Fruit fly (Drosophila melanogaster) whole organism, embryonic: ENCODE measurements around the gene Ptp99A.

Source experiments
- Atf-2 ChIP-seq: fragments of 200-800 bp; sonication (Bioruptor generic); optimal IDR thresholded peaks from 2 replicates; lab custom pipeline; 2016; ENCODE audit warnings: missing biosample characterization, missing genetic modification characterization
- BtbVII ChIP-seq: fragments of 200-800 bp; sonication (Bioruptor generic); optimal IDR thresholded peaks from 3 replicates; lab custom pipeline; 2017; ENCODE audit warnings: missing biosample characterization, mild to moderate bottlenecking, missing genetic modification characterization
- CG10274 ChIP-seq: fragments of 200-800 bp; sonication (Bioruptor generic); optimal IDR thresholded peaks from 3 replicates; lab custom pipeline; 2017; ENCODE audit warnings: missing biosample characterization, mild to moderate bottlenecking, missing genetic modification characterization
- CG10366 ChIP-seq: fragments of 200-800 bp; sonication (Bioruptor generic); IDR thresholded peaks from 2 replicates; pipeline ENCODE4 v1.3.6; 2022; ENCODE audit warnings: missing biosample characterization, missing genetic modification characterization
- CG10462 ChIP-seq: fragments of 200-800 bp; sonication (Bioruptor generic); optimal IDR thresholded peaks from 2 replicates; lab custom pipeline; 2016; ENCODE audit warnings: missing biosample characterization, missing genetic modification characterization
- CG10654 ChIP-seq: fragments of 200-800 bp; sonication (Bioruptor generic); optimal IDR thresholded peaks from 2 replicates; lab custom pipeline; 2016; ENCODE audit warnings: missing biosample characterization, missing genetic modification characterization
- CG14860 ChIP-seq: fragments of 200-800 bp; sonication (Bioruptor generic); IDR thresholded peaks from 3 replicates; pipeline ENCODE4 v1.3.6; 2022; ENCODE audit warnings: missing biosample characterization, missing genetic modification characterization; ENCODE audit not compliant: partially characterized antibody
- CG14965 ChIP-seq: fragments of 200-800 bp; sonication (Bioruptor generic); optimal IDR thresholded peaks from 2 replicates; lab custom pipeline; 2016; ENCODE audit warnings: missing biosample characterization, missing genetic modification characterization, borderline replicate concordance
- CG1603 ChIP-seq: fragments of 200-800 bp; sonication (Bioruptor generic); optimal IDR thresholded peaks from 2 replicates; lab custom pipeline; 2019; ENCODE audit warnings: missing biosample characterization, mild to moderate bottlenecking, missing genetic modification characterization, moderate library complexity
- CG17912 ChIP-seq: fragments of 200-800 bp; sonication (Bioruptor generic); optimal IDR thresholded peaks from 2 replicates; lab custom pipeline; 2018; ENCODE audit warnings: missing biosample characterization, mild to moderate bottlenecking, missing genetic modification characterization
- CG2116 ChIP-seq: fragments of 200-800 bp; sonication (Bioruptor generic); optimal IDR thresholded peaks from 3 replicates; lab custom pipeline; 2018; ENCODE audit warnings: missing biosample characterization, mild to moderate bottlenecking, missing genetic modification characterization
- CG2129 ChIP-seq: fragments of 200-800 bp; sonication (Bioruptor generic); IDR thresholded peaks from 2 replicates; pipeline ENCODE4 v1.3.6; 2022; ENCODE audit warnings: missing biosample characterization, missing genetic modification characterization; ENCODE audit not compliant: partially characterized antibody
- CG31365 ChIP-seq: fragments of 200-800 bp; sonication (Bioruptor generic); optimal IDR thresholded peaks from 2 replicates; lab custom pipeline; 2018; ENCODE audit warnings: missing biosample characterization, mild to moderate bottlenecking, missing genetic modification characterization
- CG31441 ChIP-seq: fragments of 200-800 bp; sonication (Bioruptor generic); IDR thresholded peaks from 2 replicates; pipeline ENCODE4 v1.3.6; 2022; ENCODE audit warnings: missing biosample characterization, missing genetic modification characterization
- CG32767 ChIP-seq: fragments of 200-800 bp; sonication (Bioruptor generic); IDR thresholded peaks from 2 replicates; pipeline ENCODE4 v1.3.6; 2022; ENCODE audit warnings: missing biosample characterization, missing genetic modification characterization
- CG34422 ChIP-seq: fragments of 200-800 bp; sonication (Bioruptor generic); IDR thresholded peaks from 3 replicates; pipeline ENCODE4 v1.3.6; 2022; ENCODE audit warnings: missing biosample characterization, missing genetic modification characterization
- CG6683 ChIP-seq: fragments of 200-800 bp; sonication (Bioruptor generic); optimal IDR thresholded peaks from 2 replicates; lab custom pipeline; 2017; ENCODE audit warnings: missing biosample characterization, mild to moderate bottlenecking, missing genetic modification characterization, missing genetic modification reagents
- CG6689 ChIP-seq: fragments of 200-800 bp; sonication (Bioruptor generic); IDR thresholded peaks from 2 replicates; pipeline ENCODE4 v1.3.6; 2022; ENCODE audit warnings: missing biosample characterization, missing genetic modification characterization
- D ChIP-seq, 2 experiments: fragments of 200-800 bp in 1 of 2; fragments of >200 bp in 1 of 2; sonication (Bioruptor generic) in 1 of 2; optimal IDR thresholded peaks; 2 replicates in 1 of 2; 3 replicates in 1 of 2; lab custom pipeline; 2017; ENCODE audit warnings: mild to moderate bottlenecking in 1 of 2, missing biosample characterization in 1 of 2, missing genetic modification characterization in 1 of 2, missing genetic modification reagents in 1 of 2
- Deaf1 ChIP-seq: fragments of 200-800 bp; optimal IDR thresholded peaks from 3 replicates; lab custom pipeline; 2019; ENCODE audit warnings: missing biosample characterization, mild to moderate bottlenecking, missing genetic modification characterization, moderate library complexity
- Dll ChIP-seq: fragments of 200-800 bp; sonication (Bioruptor generic); IDR thresholded peaks from 4 replicates; pipeline ENCODE4 v1.3.6; 2022; ENCODE audit warnings: missing biosample characterization, missing genetic modification characterization; ENCODE audit not compliant: partially characterized antibody
- ERR ChIP-seq: fragments of 200-800 bp; sonication (Bioruptor generic); optimal IDR thresholded peaks from 2 replicates; lab custom pipeline; 2016; ENCODE audit warnings: missing biosample characterization, missing genetic modification characterization
- Elba2 ChIP-seq: fragments of 200-800 bp; sonication (Bioruptor generic); optimal IDR thresholded peaks from 3 replicates; lab custom pipeline; 2016; ENCODE audit warnings: missing biosample characterization, missing genetic modification characterization
- H2.0 ChIP-seq: fragments of 200-800 bp; sonication (Bioruptor generic); IDR thresholded peaks from 2 replicates; pipeline ENCODE4 v1.3.6; 2022; ENCODE audit warnings: missing biosample characterization, missing genetic modification characterization
- Hr39 ChIP-seq: fragments of >200 bp; optimal IDR thresholded peaks from 2 replicates; lab custom pipeline; 2017
- Lhr ChIP-seq: fragments of 200-800 bp; sonication (Bioruptor generic); optimal IDR thresholded peaks from 3 replicates; lab custom pipeline; 2017; ENCODE audit warnings: mild to moderate bottlenecking, missing biosample characterization, missing genetic modification reagents, missing genetic modification characterization
- MESR4 ChIP-seq: fragments of 200-800 bp; sonication (Bioruptor generic); optimal IDR thresholded peaks from 2 replicates; lab custom pipeline; 2018; ENCODE audit warnings: missing biosample characterization, mild to moderate bottlenecking, missing genetic modification characterization, moderate library complexity
- Myb ChIP-seq: fragments of 200-800 bp; sonication (Bioruptor generic); optimal IDR thresholded peaks from 2 replicates; lab custom pipeline; 2016; ENCODE audit warnings: missing biosample characterization, missing genetic modification characterization
- NfI ChIP-seq: fragments of 200-800 bp; sonication (Bioruptor generic); optimal IDR thresholded peaks from 3 replicates; lab custom pipeline; 2018; ENCODE audit warnings: missing biosample characterization, mild to moderate bottlenecking, missing genetic modification characterization, moderate library complexity
- Oli ChIP-seq: fragments of 200-800 bp; sonication (Bioruptor generic); optimal IDR thresholded peaks from 2 replicates; lab custom pipeline; 2018; ENCODE audit warnings: missing biosample characterization, mild to moderate bottlenecking, missing genetic modification characterization, moderate library complexity
- Ssrp ChIP-seq: fragments of 200-800 bp; sonication (Bioruptor generic); optimal IDR thresholded peaks from 2 replicates; lab custom pipeline; 2018; ENCODE audit warnings: missing biosample characterization, mild to moderate bottlenecking, missing genetic modification characterization, moderate library complexity
- ase ChIP-seq: fragments of 200-800 bp; sonication (Bioruptor generic); IDR thresholded peaks from 3 replicates; pipeline ENCODE4 v1.3.6; 2022; ENCODE audit warnings: missing biosample characterization, missing genetic modification characterization
- ato ChIP-seq: fragments of 200-800 bp; sonication (Bioruptor generic); IDR thresholded peaks from 2 replicates; pipeline ENCODE4 v1.3.6; 2022; ENCODE audit warnings: missing biosample characterization, missing genetic modification characterization; ENCODE audit not compliant: partially characterized antibody
- chm ChIP-seq: fragments of 200-800 bp; sonication (Bioruptor generic); IDR thresholded peaks from 2 replicates; pipeline ENCODE4 v1.3.6; 2022; ENCODE audit warnings: missing biosample characterization, missing genetic modification characterization
- corto ChIP-seq: fragments of 200-800 bp; sonication (Bioruptor generic); optimal IDR thresholded peaks from 2 replicates; lab custom pipeline; 2016; ENCODE audit warnings: missing biosample characterization, mild to moderate bottlenecking, missing genetic modification characterization, moderate library complexity
- crol ChIP-seq: fragments of 200-800 bp; sonication (Bioruptor generic); IDR thresholded peaks from 2 replicates; pipeline ENCODE4 v1.3.6; 2022; ENCODE audit warnings: missing biosample characterization, missing genetic modification characterization
- cwo ChIP-seq: fragments of 200-800 bp; sonication (Bioruptor generic); optimal IDR thresholded peaks from 3 replicates; lab custom pipeline; 2017; ENCODE audit warnings: missing biosample characterization, missing genetic modification characterization, mild to moderate bottlenecking, moderate library complexity, missing genetic modification reagents
- en ChIP-seq: fragments of 200-800 bp; sonication (Bioruptor generic); optimal IDR thresholded peaks from 2 replicates; lab custom pipeline; 2016; ENCODE audit warnings: missing biosample characterization, missing genetic modification characterization
- ftz-f1 ChIP-seq: fragments of 200-800 bp; sonication (Bioruptor generic); optimal IDR thresholded peaks from 2 replicates; lab custom pipeline; 2016; ENCODE audit warnings: missing biosample characterization, missing genetic modification characterization
- gfzf ChIP-seq: fragments of 200-800 bp; sonication (Bioruptor generic); optimal IDR thresholded peaks from 2 replicates; lab custom pipeline; 2016; ENCODE audit warnings: missing biosample characterization, mild to moderate bottlenecking, missing genetic modification characterization, moderate library complexity
- mld ChIP-seq: fragments of 200-800 bp; sonication (Bioruptor generic); IDR thresholded peaks from 3 replicates; pipeline ENCODE4 v1.3.6; 2022; ENCODE audit warnings: missing biosample characterization, missing genetic modification characterization; ENCODE audit not compliant: partially characterized antibody
- pho ChIP-seq: fragments of 200-800 bp; sonication (Bioruptor generic); optimal IDR thresholded peaks from 2 replicates; lab custom pipeline; 2016; ENCODE audit warnings: missing biosample characterization, missing genetic modification characterization
- ranshi ChIP-seq: fragments of 200-800 bp; sonication (Bioruptor generic); IDR thresholded peaks from 2 replicates; pipeline ENCODE4 v1.3.6; 2022; ENCODE audit warnings: missing biosample characterization, missing genetic modification characterization
- sd ChIP-seq: fragments of 200-800 bp; sonication (Bioruptor generic); optimal IDR thresholded peaks from 3 replicates; lab custom pipeline; 2018; ENCODE audit warnings: missing biosample characterization, mild to moderate bottlenecking, missing genetic modification characterization, moderate library complexity
- sens ChIP-seq: fragments of 200-800 bp; sonication (Bioruptor generic); peaks from one replicate; lab custom pipeline; 2016; ENCODE audit warnings: missing biosample characterization, missing genetic modification characterization
- stc ChIP-seq: fragments of 200-800 bp; sonication (Bioruptor generic); IDR thresholded peaks from 2 replicates; pipeline ENCODE4 v1.3.6; 2022; ENCODE audit warnings: missing biosample characterization, missing genetic modification characterization
- tap ChIP-seq: fragments of 200-800 bp; optimal IDR thresholded peaks from 3 replicates; lab custom pipeline; 2019; ENCODE audit warnings: missing biosample characterization, mild to moderate bottlenecking, missing genetic modification characterization, moderate library complexity
- vnd ChIP-seq: fragments of 200-800 bp; sonication (Bioruptor generic); IDR thresholded peaks from 3 replicates; pipeline ENCODE4 v1.3.6; 2022; ENCODE audit warnings: missing biosample characterization, missing genetic modification characterization; ENCODE audit not compliant: partially characterized antibody
- yki ChIP-seq: fragments of >200 bp; optimal IDR thresholded peaks from 3 replicates; lab custom pipeline; 2018

The Ptp99A gene

DNA sequence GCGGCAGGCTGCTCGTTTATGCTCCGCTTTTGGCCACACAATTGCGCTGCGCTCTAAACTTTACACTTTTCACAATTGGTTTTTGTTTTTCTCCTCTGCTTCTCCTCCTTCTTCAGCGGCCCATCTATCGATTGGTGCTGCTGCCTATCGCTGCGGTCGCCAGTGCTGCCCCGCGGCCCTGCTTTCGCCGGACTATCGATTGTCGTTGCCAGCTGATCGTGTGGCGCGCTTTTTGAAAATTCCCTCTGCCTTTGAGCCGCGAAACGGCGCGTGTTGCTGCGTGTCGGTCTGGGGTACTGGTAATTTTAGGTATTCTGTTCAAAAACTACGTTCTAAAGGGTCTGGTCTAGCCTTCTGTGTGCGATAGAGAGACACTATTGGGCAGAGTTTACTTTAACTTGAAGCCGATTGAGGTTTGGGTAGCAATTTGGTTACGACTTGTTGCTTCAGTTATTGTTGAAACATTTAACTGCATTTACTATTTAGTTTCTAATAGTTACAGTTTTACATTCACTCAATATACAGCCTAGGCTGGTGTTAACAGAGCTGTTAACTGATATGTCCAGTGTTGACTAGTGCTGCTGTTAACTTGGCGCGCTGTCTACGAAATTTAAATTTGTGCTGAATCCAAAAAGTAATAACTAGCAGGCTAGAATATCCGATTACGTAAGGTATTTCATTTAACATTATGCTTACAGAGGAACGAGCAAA, 126.1 kb downstream of the Ptp99A start, which contains the start of gene Trc8 (continued):
- no peak for TF ChIP-seq CG10366 (GFP tag; lab: Robert Waterston, UW)
- peak; percentile 49 for TF ChIP-seq Myb (GFP tag; lab: Kevin White, UChicago)
- TF ChIP-seq CG6683, result no peak
- TF ChIP-seq ato (GFP tag; lab: Robert Waterston, UW), result peak; percentile 93
- TF ChIP-seq CG10462, result no peak
- TF ChIP-seq sd (tag; lab: Kevin White, UChicago), result no peak
- TF ChIP-seq H2.0 (GFP tag; lab: Robert Waterston, UW), result no peak
- peak; percentile 56 for TF ChIP-seq CG2129 (GFP tag; lab: Robert Waterston, UW)
- TF ChIP-seq Dll (GFP tag; lab: Robert Waterston, UW), result peak; percentile 88
- TF ChIP-seq crol, result peak; percentile 58
- peak; percentile 20 for TF ChIP-seq CG17912
- no peak for TF ChIP-seq ERR (GFP tag; lab: Kevin White, UChicago)
- TF ChIP-seq CG14860 (GFP tag; lab: Robert Waterston, UW), result peak; percentile 66
- no peak for TF ChIP-seq CG32767
- peak; percentile 33 for TF ChIP-seq ftz-f1 (GFP tag; lab: Kevin White, UChicago)
- no peak for TF ChIP-seq Atf-2 (GFP tag; lab: Kevin White, UChicago)
- peak; percentile 76 for TF ChIP-seq sens (GFP tag; lab: Kevin White, UChicago)
- TF ChIP-seq gfzf (GFP tag; lab: Kevin White, UChicago), result peak; percentile 20
- TF ChIP-seq MESR4 (GFP tag; lab: Kevin White, UChicago), result peak; percentile 65
- TF ChIP-seq CG34422 (GFP tag; lab: Robert Waterston, UW), result 0 out of 3 replicates have a peak, but pooled peaks have one; percentile 11
- no peak for TF ChIP-seq pho (GFP tag; lab: Kevin White, UChicago)
- TF ChIP-seq Ssrp, result no peak
- peak; percentile 60 for TF ChIP-seq CG1603 (tag; lab: Kevin White, UChicago)
- TF ChIP-seq Elba2 (GFP tag; lab: Kevin White, UChicago), result no peak
- TF ChIP-seq CG10654 (GFP tag; lab: Kevin White, UChicago), result no peak
- TF ChIP-seq CG14965, result no peak
- no peak for TF ChIP-seq BtbVII
- TF ChIP-seq CG2116 (GFP tag; lab: Kevin White, UChicago), result peak; percentile 90
- TF ChIP-seq CG10274 (GFP tag; lab: Kevin White, UChicago), result no peak
- no peak for TF ChIP-seq corto (GFP tag; lab: Kevin White, UChicago)
- no peak for TF ChIP-seq NfI (GFP tag; lab: Kevin White, UChicago)
- TF ChIP-seq mld (GFP tag; lab: Robert Waterston, UW), result peak; percentile 79
- no peak for TF ChIP-seq CG31441 (GFP tag; lab: Robert Waterston, UW)
- no peak for TF ChIP-seq chm (GFP tag; lab: Robert Waterston, UW)
- TF ChIP-seq ase, result no peak
- 0 out of 2 replicates have a peak, but pooled peaks have one; percentile 3 for TF ChIP-seq ranshi (GFP tag; lab: Robert Waterston, UW)
- TF ChIP-seq Deaf1 (tag; lab: Kevin White, UChicago), result peak; percentile 16
- no peak for TF ChIP-seq Oli
- TF ChIP-seq vnd (GFP tag; lab: Robert Waterston, UW), result peak; percentile 81
- TF ChIP-seq Hr39 (lab: Kevin White, UChicago), result no peak
- no peak for TF ChIP-seq cwo (GFP tag; lab: Kevin White, UChicago)
- TF ChIP-seq stc (GFP tag; lab: Robert Waterston, UW), result no peak
- no peak for TF ChIP-seq tap (tag; lab: Kevin White, UChicago)
- TF ChIP-seq CG31365 (tag; lab: Kevin White, UChicago), result no peak
- TF ChIP-seq en (GFP tag; lab: Kevin White, UChicago), result no peak
- no peak for TF ChIP-seq D (optimal IDR thresholded peaks at IDR 0.05; lab: Kevin White, UChicago)
- TF ChIP-seq D (GFP tag; optimal IDR thresholded peaks at IDR 0.05; lab: Kevin White, UChicago), result no peak
- TF ChIP-seq yki (lab: Kevin White, UChicago), result no peak
- no peak for TF ChIP-seq CG6689
- no peak for TF ChIP-seq Lhr (GFP tag; lab: Kevin White, UChicago)
